Worm (Caenorhabditis elegans): Measurements from ENCODE around the gene F57B7.2.

- no peak for TF ChIP-seq sptf-1 (tag; optimal IDR thresholded peaks at IDR 0.05)
- no peak for TF ChIP-seq ceh-83 (GFP tag; optimal IDR thresholded peaks at IDR 0.05)
- TF ChIP-seq snpc-4 (tag; optimal IDR thresholded peaks at IDR 0.05) = no peak
- TF ChIP-seq bed-3 (GFP tag; optimal IDR thresholded peaks at IDR 0.05) = no peak
- TF ChIP-seq lin-13 (tag; optimal IDR thresholded peaks at IDR 0.05) = no peak
- no peak for TF ChIP-seq unc-62 (GFP tag; optimal IDR thresholded peaks at IDR 0.05)
- no peak for TF ChIP-seq unc-39 (tag; optimal IDR thresholded peaks at IDR 0.05)
- no peak for TF ChIP-seq blmp-1 (tag; optimal IDR thresholded peaks at IDR 0.05)
- no peak for TF ChIP-seq lsy-2 (tag; optimal IDR thresholded peaks at IDR 0.05)
Observed at ce11 chrV:11472209-11472608, 28.8 kb upstream of the F57B7.2 start, which contains the start of the genes nas-20 and nas-21.

All from whole organism, mixed stage, embryonic.